Worm (Caenorhabditis elegans) whole organism, L3 larva: Measurements from ENCODE around the gene R08C7.4.

Experiments used
- ZK546.5 ChIP-seq: sonication (generic microtip); optimal IDR thresholded peaks from 2 replicates; lab custom pipeline; 2017; ENCODE audit warnings: missing biosample characterization, missing genetic modification characterization
- ama-1 ChIP-seq: fragments of 150-350 bp; optimal IDR thresholded peaks from 2 replicates; lab custom pipeline; 2018
- egl-27 ChIP-seq: sonication (generic microtip); optimal IDR thresholded peaks from 4 replicates; lab custom pipeline; 2017; ENCODE audit warnings: missing biosample characterization, missing genetic modification reagents, missing genetic modification characterization
- elt-3 ChIP-seq, 3 experiments: fragments of 150-350 bp in 1 of 3; sonication (generic microtip) in 2 of 3; optimal IDR thresholded peaks; 2 replicates in 2 of 3; 4 replicates in 1 of 3; lab custom pipeline; 2014 to 2017; ENCODE audit warnings: missing biosample characterization in 3 of 3, missing genetic modification characterization in 3 of 3
- fkh-10 ChIP-seq: sonication (generic microtip); optimal IDR thresholded peaks from 2 replicates; lab custom pipeline; 2017; ENCODE audit warnings: missing biosample characterization, missing genetic modification reagents, missing genetic modification characterization
- fos-1 ChIP-seq: fragments of 150-350 bp; optimal IDR thresholded peaks from 2 replicates; lab custom pipeline; 2014; ENCODE audit warnings: missing biosample characterization, missing genetic modification characterization
- nhr-237 ChIP-seq: fragments of 150-350 bp; optimal IDR thresholded peaks from 2 replicates; lab custom pipeline; 2014; ENCODE audit warnings: missing biosample characterization, missing genetic modification characterization
- pqm-1 ChIP-seq: fragments of 150-350 bp; optimal IDR thresholded peaks from 2 replicates; lab custom pipeline; 2017; ENCODE audit warnings: missing biosample characterization, missing genetic modification characterization, inconsistent platforms

- TF ChIP-seq pqm-1 (no peak), ama-1 (no peak), fkh-10 (GFP tag; lab: Kevin White, UChicago) (no peak), nhr-237 (no peak), ZK546.5 (tag; lab: Kevin White, UChicago) (no peak), fos-1 (no peak), egl-27 (no peak), elt-3 (tag; optimal IDR thresholded peaks at IDR 0.05; lab: Kevin White, UChicago) (no peak)
Observed at ce11 chrIV:4451576-4451975, 16.7 kb downstream of the R08C7.4 start, which contains the start of gene R08C7.1.
